Fruit fly (Drosophila melanogaster) whole organism, wandering third instar larva: ENCODE data around the gene Tk.

Source experiments
- Abd-B ChIP-seq: fragments of >200 bp; optimal IDR thresholded peaks from 2 replicates; lab custom pipeline; 2017; ENCODE audit warnings: missing biosample characterization, missing genetic modification characterization
- h ChIP-seq: fragments of 200-800 bp; sonication (Bioruptor generic); optimal IDR thresholded peaks from 3 replicates; lab custom pipeline; 2016; ENCODE audit warnings: missing biosample characterization, mild to moderate bottlenecking, missing genetic modification characterization
- lola ChIP-seq: fragments of >200 bp; optimal IDR thresholded peaks from 2 replicates; lab custom pipeline; 2017; ENCODE audit warnings: missing biosample characterization, missing genetic modification characterization
- tai ChIP-seq: sonication (Bioruptor generic); optimal IDR thresholded peaks from 2 replicates; lab custom pipeline; 2016; ENCODE audit warnings: missing biosample characterization, missing genetic modification characterization

dm6 chr3R:11948903-11949358 lies 56.3 kb downstream of the Tk start, which contains the start of gene Cad87A:
- TF ChIP-seq lola (no peak), h (GFP tag; lab: Kevin White, UChicago) (peak; percentile 15), tai (GFP tag; lab: Kevin White, UChicago) (no peak), Abd-B (no peak)
